Worm (Caenorhabditis elegans): ENCODE measurements around the gene pyk-2.

Gene pyk-2

DNA sequence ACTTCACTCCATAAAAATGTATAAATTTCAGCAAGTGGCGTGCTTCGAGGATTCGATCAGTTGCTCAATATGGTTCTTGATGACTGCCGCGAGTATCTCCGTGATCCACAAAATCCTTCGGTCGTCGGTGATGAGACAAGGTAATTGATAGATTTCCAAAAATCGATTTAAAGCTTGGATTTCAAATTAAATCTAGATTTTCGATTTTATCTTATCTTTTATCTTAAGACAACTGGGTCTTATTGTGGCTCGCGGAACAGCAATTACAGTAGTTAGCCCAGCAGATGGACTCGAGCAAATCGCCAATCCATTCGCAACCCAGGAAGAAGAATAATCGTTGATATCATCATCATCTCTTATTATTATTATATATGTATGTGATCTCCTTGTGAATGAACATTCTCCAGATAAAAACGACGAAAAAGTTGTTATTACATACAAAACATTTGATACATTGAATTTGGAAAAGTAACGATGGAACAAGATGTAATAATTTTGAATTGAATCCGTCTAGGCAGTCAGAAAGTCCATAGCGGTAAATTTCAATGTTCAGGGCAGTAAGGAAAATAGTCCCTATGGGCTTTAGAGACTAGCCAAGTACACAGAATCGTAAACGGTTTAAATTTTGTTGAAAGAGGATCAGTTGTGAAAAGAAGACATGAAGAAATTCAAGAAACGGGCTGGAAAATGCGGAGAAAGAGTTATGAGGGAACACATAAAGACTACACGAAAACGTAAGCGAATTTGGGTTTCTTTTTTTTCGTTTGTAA lies 24.2 kb downstream of the pyk-2 start:
- no peak for TF ChIP-seq unc-55 (GFP tag; optimal IDR thresholded peaks at IDR 0.05)
- TF ChIP-seq dmd-4 (tag; optimal IDR thresholded peaks at IDR 0.05): no peak
- no peak for TF ChIP-seq snpc-4 (tag; optimal IDR thresholded peaks at IDR 0.05)
- no peak for TF ChIP-seq egl-27 (tag; optimal IDR thresholded peaks at IDR 0.05)
- TF ChIP-seq aly-2 (tag; optimal IDR thresholded peaks at IDR 0.05): no peak
- no peak for TF ChIP-seq nhr-10 (tag; optimal IDR thresholded peaks at IDR 0.05)
- TF ChIP-seq unc-39 (tag; optimal IDR thresholded peaks at IDR 0.05): no peak
- no peak for TF ChIP-seq mdl-1 (tag; optimal IDR thresholded peaks at IDR 0.05)
- TF ChIP-seq Y55F3AM.14 (GFP tag; optimal IDR thresholded peaks at IDR 0.05): peak; percentile 57
- peak in 1 of 2 experiments; percentile 42 for TF ChIP-seq lsy-2 (tag; optimal IDR thresholded peaks at IDR 0.05)
- peak; percentile 66 for TF ChIP-seq ama-1 (optimal IDR thresholded peaks at IDR 0.05)
- TF ChIP-seq ztf-4 (tag; optimal IDR thresholded peaks at IDR 0.05): peak; percentile 31
- no peak for TF ChIP-seq lin-11 (tag; optimal IDR thresholded peaks at IDR 0.05)
- peak; percentile 6 for TF ChIP-seq nhr-6 (tag; optimal IDR thresholded peaks at IDR 0.05)
- no peak for TF ChIP-seq nhr-77 (tag; optimal IDR thresholded peaks at IDR 0.05)
- no peak for TF ChIP-seq fos-1 (tag; optimal IDR thresholded peaks at IDR 0.05)
- no peak for TF ChIP-seq ztf-1 (GFP tag; conservative IDR thresholded peaks at IDR 0.05)
- no peak for TF ChIP-seq R02D3.7 (tag; optimal IDR thresholded peaks at IDR 0.05)
- TF ChIP-seq nhr-129 (tag; optimal IDR thresholded peaks at IDR 0.05): peak; percentile 36
- TF ChIP-seq F13H6.1 (tag; optimal IDR thresholded peaks at IDR 0.05): no peak
- TF ChIP-seq mab-5 (tag; optimal IDR thresholded peaks at IDR 0.05): no peak
- no peak for TF ChIP-seq ZK546.5 (tag; optimal IDR thresholded peaks at IDR 0.05)
- TF ChIP-seq peb-1 (tag; optimal IDR thresholded peaks at IDR 0.05): no peak
- no peak for TF ChIP-seq zag-1 (tag; optimal IDR thresholded peaks at IDR 0.05)
- no peak for TF ChIP-seq nhr-11 (tag; optimal IDR thresholded peaks at IDR 0.05)
- TF ChIP-seq lin-13 (GFP tag; optimal IDR thresholded peaks at IDR 0.05): no peak
- TF ChIP-seq nhr-23 (tag; optimal IDR thresholded peaks at IDR 0.05): no peak
- TF ChIP-seq gmeb-1 (tag; optimal IDR thresholded peaks at IDR 0.05): peak; percentile 13
- no peak for TF ChIP-seq unc-62 (GFP tag; optimal IDR thresholded peaks at IDR 0.05)
- TF ChIP-seq alr-1 (tag; optimal IDR thresholded peaks at IDR 0.05): no peak
- TF ChIP-seq sem-4 (tag; optimal IDR thresholded peaks at IDR 0.05): no peak
- TF ChIP-seq nhr-237 (tag; optimal IDR thresholded peaks at IDR 0.05): no peak
- TF ChIP-seq sma-9 (GFP tag; optimal IDR thresholded peaks at IDR 0.05): peak; percentile 42
- no peak for TF ChIP-seq sma-9 (tag; optimal IDR thresholded peaks at IDR 0.05)
- no peak for TF ChIP-seq mbf-1 (tag; optimal IDR thresholded peaks at IDR 0.05)
- peak; percentile 28 for TF ChIP-seq crh-2 (tag; optimal IDR thresholded peaks at IDR 0.05)
- no peak for TF ChIP-seq nhr-21 (tag; optimal IDR thresholded peaks at IDR 0.05)

DNA sequence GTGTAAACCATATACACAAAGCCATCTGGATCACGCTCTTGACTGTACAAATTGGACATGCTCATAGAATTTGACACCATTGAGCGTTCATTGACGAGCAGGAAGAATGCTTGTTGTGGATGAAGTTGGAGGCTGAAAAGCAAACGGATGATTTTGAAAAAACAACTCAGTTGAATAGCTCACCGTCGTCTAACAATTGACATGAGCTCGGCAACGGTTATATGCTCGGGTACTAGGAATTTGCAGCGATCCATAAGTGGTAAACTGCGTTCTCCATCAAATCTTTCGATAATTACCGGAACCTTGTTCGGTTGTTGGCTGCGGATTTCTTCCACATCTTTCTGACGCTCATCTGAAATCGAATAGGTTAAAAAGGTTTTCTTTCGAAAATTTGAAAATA lies 25.1 kb downstream of the pyk-2 start:
- TF ChIP-seq aly-2 (tag; optimal IDR thresholded peaks at IDR 0.05) (no peak), unc-39 (tag; optimal IDR thresholded peaks at IDR 0.05) (no peak), sma-9 (GFP tag; optimal IDR thresholded peaks at IDR 0.05) (no peak), sma-9 (tag; optimal IDR thresholded peaks at IDR 0.05) (no peak), egl-27 (tag; optimal IDR thresholded peaks at IDR 0.05) (no peak), peb-1 (tag; optimal IDR thresholded peaks at IDR 0.05) (no peak), unc-62 (GFP tag; optimal IDR thresholded peaks at IDR 0.05) (no peak), nhr-237 (tag; optimal IDR thresholded peaks at IDR 0.05) (no peak), elt-1 (tag; optimal IDR thresholded peaks at IDR 0.05) (no peak), mab-5 (tag; optimal IDR thresholded peaks at IDR 0.05) (no peak), ztf-1 (GFP tag; conservative IDR thresholded peaks at IDR 0.05) (no peak)

DNA sequence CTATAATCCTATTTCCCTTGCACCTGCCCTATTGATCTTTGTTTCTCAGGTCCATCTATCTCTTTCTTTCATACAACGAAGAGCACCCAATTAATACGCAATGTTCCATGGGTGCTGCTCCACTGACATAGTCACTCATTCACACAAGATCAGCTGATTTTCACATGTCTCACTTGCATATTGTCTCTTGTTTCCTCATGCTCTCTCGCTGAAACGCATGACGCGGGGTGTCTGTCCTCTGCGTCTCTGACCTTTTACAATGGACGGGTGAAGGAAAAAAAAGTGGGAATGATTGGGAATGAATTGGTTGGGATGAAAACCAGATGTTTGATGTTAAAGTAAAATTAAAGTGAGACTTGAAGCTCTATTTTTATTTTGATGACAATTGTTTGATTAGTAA lies 25.6 kb downstream of the pyk-2 start:
- TF ChIP-seq crh-2 (tag; optimal IDR thresholded peaks at IDR 0.05): peak; percentile 88
- no peak for TF ChIP-seq ceh-82 (tag; optimal IDR thresholded peaks at IDR 0.05)
- TF ChIP-seq sma-3 (GFP tag; optimal IDR thresholded peaks at IDR 0.05): peak; percentile 71
- no peak for TF ChIP-seq ceh-16 (tag; optimal IDR thresholded peaks at IDR 0.05)
- TF ChIP-seq elt-3 (tag; optimal IDR thresholded peaks at IDR 0.05): no peak
- TF ChIP-seq sem-4 (tag; optimal IDR thresholded peaks at IDR 0.05): peak; percentile 91
- TF ChIP-seq lin-39 (tag; optimal IDR thresholded peaks at IDR 0.05): no peak
- peak; percentile 34 for TF ChIP-seq unc-55 (GFP tag; optimal IDR thresholded peaks at IDR 0.05)
- TF ChIP-seq ztf-4 (tag; optimal IDR thresholded peaks at IDR 0.05): peak; percentile 90
- no peak for TF ChIP-seq aly-2 (tag; optimal IDR thresholded peaks at IDR 0.05)
- peak; percentile 50 for TF ChIP-seq mab-5 (tag; optimal IDR thresholded peaks at IDR 0.05)
- no peak for TF ChIP-seq nhr-77 (tag; optimal IDR thresholded peaks at IDR 0.05)
- TF ChIP-seq C34F6.9 (tag; optimal IDR thresholded peaks at IDR 0.05): peak; percentile 96
- TF ChIP-seq blmp-1 (tag; optimal IDR thresholded peaks at IDR 0.05; ENCODE audit: insufficient read depth): peak; percentile 52
- peak; percentile 97 for TF ChIP-seq nhr-129 (tag; optimal IDR thresholded peaks at IDR 0.05)
- TF ChIP-seq Y55F3AM.14 (GFP tag; optimal IDR thresholded peaks at IDR 0.05): peak; percentile 80
- no peak for TF ChIP-seq nhr-10 (tag; optimal IDR thresholded peaks at IDR 0.05)
- TF ChIP-seq nhr-23 (tag; optimal IDR thresholded peaks at IDR 0.05): no peak
- TF ChIP-seq mdl-1 (tag; optimal IDR thresholded peaks at IDR 0.05): peak in 1 of 2 experiments; percentile 86
- peak; percentile 78 for TF ChIP-seq egl-27 (tag; optimal IDR thresholded peaks at IDR 0.05)
- TF ChIP-seq alr-1 (tag; optimal IDR thresholded peaks at IDR 0.05): no peak
- peak; percentile 31 for TF ChIP-seq skn-1 (tag; optimal IDR thresholded peaks at IDR 0.05)
- TF ChIP-seq elt-1 (tag; optimal IDR thresholded peaks at IDR 0.05): no peak
- TF ChIP-seq ztf-1 (GFP tag; conservative IDR thresholded peaks at IDR 0.05): no peak
- peak; percentile 80 for TF ChIP-seq nhr-21 (tag; optimal IDR thresholded peaks at IDR 0.05)
- peak; percentile 46 for TF ChIP-seq snpc-4 (tag; optimal IDR thresholded peaks at IDR 0.05)
- TF ChIP-seq R02D3.7 (tag; optimal IDR thresholded peaks at IDR 0.05): no peak
- no peak for TF ChIP-seq ZK546.5 (tag; optimal IDR thresholded peaks at IDR 0.05)
- no peak for TF ChIP-seq nhr-12 (tag; optimal IDR thresholded peaks at IDR 0.05)
- TF ChIP-seq zag-1 (tag; optimal IDR thresholded peaks at IDR 0.05): peak; percentile 60

Measured in whole organism, L2 larva.